Worm (Caenorhabditis elegans): ENCODE measurements around the gene K02E10.7.

Gene K02E10.7

ce11 chrX:2508449-2508848 is at the start of gene K02E10.7:
Gene K02E10.7 (minus strand): TSS chrX:2508549.
- no peak for TF ChIP-seq ref-1 (GFP tag; conservative IDR thresholded peaks at IDR 0.05)
- TF ChIP-seq ztf-23 (GFP tag; IDR thresholded peaks at IDR 0.05) = no peak
- TF ChIP-seq flt-1 (GFP tag; IDR thresholded peaks at IDR 0.05) = no peak

DNA sequence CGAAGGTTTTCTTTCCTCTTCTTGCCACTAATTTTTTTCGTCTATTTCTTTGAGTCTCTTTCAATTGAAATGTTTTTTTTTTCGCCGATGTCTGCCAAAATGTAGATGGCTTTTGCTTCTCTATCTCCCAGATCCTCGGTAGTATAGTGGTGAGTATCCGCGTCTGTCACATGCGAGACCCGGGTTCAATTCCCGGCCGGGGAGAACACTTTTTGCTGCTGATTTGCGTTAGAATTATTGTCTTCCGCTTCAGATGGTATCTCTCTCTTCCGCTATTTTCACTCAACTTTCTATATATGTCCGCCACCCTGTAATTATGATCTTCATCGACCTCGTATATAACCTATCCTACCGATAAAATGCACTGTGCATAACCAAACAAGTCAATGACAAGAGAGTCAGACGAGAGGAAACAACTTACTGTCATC is 45.1 kb upstream of the K02E10.7 start:
- TF ChIP-seq ztf-23 (GFP tag; IDR thresholded peaks at IDR 0.05) = peak; percentile 81
- peak; percentile 43 for TF ChIP-seq cog-1 (tag; optimal IDR thresholded peaks at IDR 0.05)
- TF ChIP-seq T22C8.4 (GFP tag; IDR thresholded peaks at IDR 0.05) = 0 out of 2 replicates have a peak, but pooled peaks have one; percentile 22
- 0 out of 2 replicates have a peak, but pooled peaks have one; percentile 38 for TF ChIP-seq tab-1 (GFP tag; IDR thresholded peaks at IDR 0.05)
- TF ChIP-seq flt-1 (GFP tag; IDR thresholded peaks at IDR 0.05) = peak; percentile 53; the same call in 1 of the 2 replicates
- TF ChIP-seq ref-1 (GFP tag; conservative IDR thresholded peaks at IDR 0.05) = peak; percentile 65
- peak; percentile 44; the same call in 1 of the 2 replicates for TF ChIP-seq ztf-29 (GFP tag; IDR thresholded peaks at IDR 0.05)
- TF ChIP-seq klf-2 (GFP tag; conservative IDR thresholded peaks at IDR 0.05) = peak; percentile 79
- no peak for TF ChIP-seq med-1 (GFP tag; optimal IDR thresholded peaks at IDR 0.05; ENCODE audit: insufficient read depth)

DNA sequence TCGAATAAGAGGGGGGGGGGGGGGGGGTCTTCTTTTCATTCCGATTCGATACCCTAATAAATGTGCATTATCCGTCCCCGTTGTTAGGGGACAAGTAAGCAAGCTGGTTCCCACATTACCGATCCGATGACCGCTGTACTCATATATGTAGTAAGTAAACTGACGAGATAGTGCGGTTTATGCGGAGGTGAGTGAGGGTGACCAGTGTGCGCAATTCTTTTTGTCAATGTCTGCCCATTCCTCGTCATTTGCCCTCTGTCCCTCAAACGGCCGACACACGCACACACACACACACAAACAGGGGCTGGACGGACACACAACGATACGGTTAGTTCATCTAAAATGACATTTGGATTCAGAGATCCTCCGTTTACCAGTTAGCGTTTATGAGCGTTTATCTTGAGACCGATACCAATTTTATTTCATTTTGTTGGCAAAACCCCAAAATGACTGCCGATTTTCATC is 43.9 kb upstream of the K02E10.7 start, which contains the start of gene aat-3:
TSS of gene aat-3 (plus strand) at position 51 of the 465 bp plus-strand sequence.
- TF ChIP-seq flt-1 (GFP tag; IDR thresholded peaks at IDR 0.05) = no peak
- TF ChIP-seq ref-1 (GFP tag; conservative IDR thresholded peaks at IDR 0.05) = 0 out of 2 replicates have a peak, but pooled peaks have one; percentile 11
- TF ChIP-seq klf-2 (GFP tag; conservative IDR thresholded peaks at IDR 0.05) = 0 out of 2 replicates have a peak, but pooled peaks have one; percentile 8
- TF ChIP-seq ztf-29 (GFP tag; IDR thresholded peaks at IDR 0.05) = peak; percentile 39; the same call in 1 of the 2 replicates

ce11 chrX:2551450-2551849 is 43.1 kb upstream of the K02E10.7 start:
- no peak for TF ChIP-seq ref-1 (GFP tag; conservative IDR thresholded peaks at IDR 0.05)
- no peak for TF ChIP-seq ztf-23 (GFP tag; IDR thresholded peaks at IDR 0.05)
- TF ChIP-seq flt-1 (GFP tag; IDR thresholded peaks at IDR 0.05) = no peak
- TF ChIP-seq tab-1 (GFP tag; IDR thresholded peaks at IDR 0.05) = no peak
- no peak for TF ChIP-seq ztf-29 (GFP tag; IDR thresholded peaks at IDR 0.05)
- no peak for TF ChIP-seq klf-2 (GFP tag; conservative IDR thresholded peaks at IDR 0.05)
- no peak for TF ChIP-seq med-1 (GFP tag; optimal IDR thresholded peaks at IDR 0.05; ENCODE audit: insufficient read depth)
- no peak for TF ChIP-seq cog-1 (tag; optimal IDR thresholded peaks at IDR 0.05)
- TF ChIP-seq T22C8.4 (GFP tag; IDR thresholded peaks at IDR 0.05) = no peak

DNA sequence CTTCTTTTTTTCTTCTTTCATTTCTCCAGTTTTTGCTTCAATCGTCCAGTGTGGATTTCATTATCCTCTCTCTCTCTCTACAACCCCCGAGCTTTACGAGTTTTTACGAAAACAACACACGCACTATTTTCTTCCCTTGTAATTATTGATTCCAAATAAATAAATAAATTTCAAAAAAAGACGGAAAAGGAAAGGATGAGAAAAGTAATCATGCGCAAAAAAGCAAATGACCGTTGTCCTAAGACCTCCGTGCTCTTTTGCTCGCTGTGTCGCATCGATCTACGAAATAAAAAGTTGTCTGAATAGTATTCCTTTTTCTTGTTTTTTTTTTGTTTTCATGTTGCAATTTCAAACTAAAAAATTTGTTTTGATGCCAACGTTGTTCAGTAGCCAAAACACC is 42.3 kb upstream of the K02E10.7 start:
- TF ChIP-seq ztf-23 (GFP tag; IDR thresholded peaks at IDR 0.05) (no peak), flt-1 (GFP tag; IDR thresholded peaks at IDR 0.05) (no peak), med-1 (GFP tag; optimal IDR thresholded peaks at IDR 0.05; ENCODE audit: insufficient read depth) (no peak), cog-1 (tag; optimal IDR thresholded peaks at IDR 0.05) (no peak), ztf-29 (GFP tag; IDR thresholded peaks at IDR 0.05) (no peak), tab-1 (GFP tag; IDR thresholded peaks at IDR 0.05) (no peak), klf-2 (GFP tag; conservative IDR thresholded peaks at IDR 0.05) (no peak), ref-1 (GFP tag; conservative IDR thresholded peaks at IDR 0.05) (no peak), T22C8.4 (GFP tag; IDR thresholded peaks at IDR 0.05) (no peak)

DNA sequence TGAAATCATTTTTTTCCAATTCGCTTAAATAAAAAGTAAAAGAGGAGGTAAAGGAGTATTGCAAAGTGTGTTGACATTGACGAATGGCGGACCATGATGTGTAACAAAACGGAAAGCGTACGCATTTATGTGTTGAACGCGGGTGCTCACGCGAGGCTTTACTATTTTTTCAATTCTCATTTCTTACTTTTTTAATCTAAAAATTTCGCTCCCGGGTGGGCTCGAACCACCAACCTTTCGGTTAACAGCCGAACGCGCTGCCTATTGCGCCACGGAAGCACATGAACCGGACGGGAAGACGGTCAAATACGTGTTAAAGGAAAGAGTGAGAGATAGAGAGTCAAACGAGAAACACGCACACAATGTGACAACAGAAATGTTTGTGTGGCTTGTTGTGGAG is 41.0 kb upstream of the K02E10.7 start:
- TF ChIP-seq ztf-29 (GFP tag; IDR thresholded peaks at IDR 0.05) = peak; percentile 90
- peak; percentile 91 for TF ChIP-seq cog-1 (tag; optimal IDR thresholded peaks at IDR 0.05)
- TF ChIP-seq med-1 (GFP tag; optimal IDR thresholded peaks at IDR 0.05; ENCODE audit: insufficient read depth) = peak; percentile 72
- peak; percentile 95 for TF ChIP-seq flt-1 (GFP tag; IDR thresholded peaks at IDR 0.05)
- peak; percentile 91 for TF ChIP-seq ztf-23 (GFP tag; IDR thresholded peaks at IDR 0.05)
- TF ChIP-seq tab-1 (GFP tag; IDR thresholded peaks at IDR 0.05) = peak; percentile 91
- peak; percentile 84 for TF ChIP-seq ref-1 (GFP tag; conservative IDR thresholded peaks at IDR 0.05)
- TF ChIP-seq klf-2 (GFP tag; conservative IDR thresholded peaks at IDR 0.05) = peak; percentile 77
- peak; percentile 87 for TF ChIP-seq T22C8.4 (GFP tag; IDR thresholded peaks at IDR 0.05)

DNA sequence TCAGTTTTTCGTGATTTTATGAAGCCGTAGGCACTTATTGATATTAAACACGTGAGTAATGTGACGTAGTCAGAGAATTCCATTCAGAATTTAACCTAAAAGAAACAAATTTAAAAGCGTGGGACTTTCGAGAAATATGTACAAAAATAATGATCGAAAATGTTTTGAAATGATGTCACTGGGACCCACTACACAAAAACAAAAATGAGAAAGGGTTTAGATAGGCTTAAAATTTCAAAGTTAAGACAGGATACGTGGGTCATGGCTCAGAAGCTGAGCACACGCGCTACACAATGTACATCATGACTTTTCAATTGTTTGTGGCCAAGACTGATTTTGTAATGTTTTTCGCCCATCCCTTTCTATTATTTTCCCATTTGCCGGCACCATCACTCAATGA is 40.5 kb upstream of the K02E10.7 start, which contains the start of gene smvt-1:
TSS of gene smvt-1 (minus strand) at position 101 of the 400 bp plus-strand sequence.
- TF ChIP-seq med-1 (GFP tag; optimal IDR thresholded peaks at IDR 0.05; ENCODE audit: insufficient read depth) (no peak), cog-1 (tag; optimal IDR thresholded peaks at IDR 0.05) (no peak), flt-1 (GFP tag; IDR thresholded peaks at IDR 0.05) (no peak), ref-1 (GFP tag; conservative IDR thresholded peaks at IDR 0.05) (no peak), tab-1 (GFP tag; IDR thresholded peaks at IDR 0.05) (no peak), klf-2 (GFP tag; conservative IDR thresholded peaks at IDR 0.05) (no peak), T22C8.4 (GFP tag; IDR thresholded peaks at IDR 0.05) (no peak), ztf-29 (GFP tag; IDR thresholded peaks at IDR 0.05) (no peak), ztf-23 (GFP tag; IDR thresholded peaks at IDR 0.05) (no peak)

ce11 chrX:2544645-2545044 is 36.3 kb upstream of the K02E10.7 start:
- TF ChIP-seq flt-1 (GFP tag; IDR thresholded peaks at IDR 0.05) (no peak), ztf-29 (GFP tag; IDR thresholded peaks at IDR 0.05) (no peak), tab-1 (GFP tag; IDR thresholded peaks at IDR 0.05) (no peak), ztf-23 (GFP tag; IDR thresholded peaks at IDR 0.05) (no peak), klf-2 (GFP tag; conservative IDR thresholded peaks at IDR 0.05) (no peak), ref-1 (GFP tag; conservative IDR thresholded peaks at IDR 0.05) (no peak), cog-1 (tag; optimal IDR thresholded peaks at IDR 0.05) (no peak), med-1 (GFP tag; optimal IDR thresholded peaks at IDR 0.05; ENCODE audit: insufficient read depth) (no peak), T22C8.4 (GFP tag; IDR thresholded peaks at IDR 0.05) (no peak)

DNA sequence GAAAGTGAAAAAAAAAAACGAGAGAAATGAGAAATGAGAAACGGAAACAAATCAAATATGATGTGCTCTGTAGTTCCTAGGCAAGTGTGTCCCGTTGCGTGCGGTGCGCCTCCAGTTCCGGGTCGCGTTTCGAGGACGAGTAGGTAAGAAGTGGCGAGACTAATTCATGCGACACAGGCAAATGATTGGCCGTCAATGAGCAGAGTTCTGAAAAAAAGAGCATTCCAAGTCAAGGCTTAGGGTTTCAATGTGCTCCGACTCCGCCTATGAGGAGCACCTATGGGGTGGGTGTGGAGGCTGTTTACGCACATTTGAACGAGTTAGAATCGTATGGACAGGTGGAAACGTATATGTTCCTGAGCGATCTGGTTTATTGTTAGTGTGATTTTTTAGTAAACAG is 35.0 kb upstream of the K02E10.7 start:
- no peak for TF ChIP-seq cog-1 (tag; optimal IDR thresholded peaks at IDR 0.05)
- TF ChIP-seq ztf-29 (GFP tag; IDR thresholded peaks at IDR 0.05) = no peak
- TF ChIP-seq ztf-23 (GFP tag; IDR thresholded peaks at IDR 0.05) = no peak
- TF ChIP-seq klf-2 (GFP tag; conservative IDR thresholded peaks at IDR 0.05) = no peak
- no peak for TF ChIP-seq med-1 (GFP tag; optimal IDR thresholded peaks at IDR 0.05; ENCODE audit: insufficient read depth)
- TF ChIP-seq tab-1 (GFP tag; IDR thresholded peaks at IDR 0.05) = no peak
- TF ChIP-seq ref-1 (GFP tag; conservative IDR thresholded peaks at IDR 0.05) = no peak
- no peak for TF ChIP-seq flt-1 (GFP tag; IDR thresholded peaks at IDR 0.05)
- TF ChIP-seq T22C8.4 (GFP tag; IDR thresholded peaks at IDR 0.05) = no peak

Measured in whole organism, midembryonic.